Worm (Caenorhabditis elegans) whole organism, mixed stage, embryonic: ENCODE data around the gene col-156.

ENCODE experiments used
- ceh-83 ChIP-seq: fragments of 200-800 bp; sonication (Bioruptor generic); optimal IDR thresholded peaks from 2 replicates; lab custom pipeline; 2018; ENCODE audit warnings: mild to moderate bottlenecking, missing genetic modification characterization, missing compliant biosample characterization
- ces-1 ChIP-seq: fragments of 150-350 bp; optimal IDR thresholded peaks from 2 replicates; lab custom pipeline; 2014; ENCODE audit warnings: missing biosample characterization, missing genetic modification reagents, missing genetic modification characterization
- drap-1 ChIP-seq: fragments of 200-800 bp; sonication (Bioruptor generic); optimal IDR thresholded peaks from 3 replicates; lab custom pipeline; 2018; ENCODE audit warnings: mild to moderate bottlenecking, missing genetic modification characterization, missing compliant biosample characterization
- flh-1 ChIP-seq: fragments of 200-800 bp; sonication (Bioruptor generic); optimal IDR thresholded peaks from 2 replicates; lab custom pipeline; 2018; ENCODE audit warnings: mild to moderate bottlenecking, missing genetic modification characterization, moderate library complexity, missing compliant biosample characterization
- hlh-1 ChIP-seq: fragments of 150-350 bp; optimal IDR thresholded peaks from 2 replicates; lab custom pipeline; 2014; ENCODE audit warnings: missing biosample characterization, missing genetic modification reagents, missing genetic modification characterization
- mab-5 ChIP-seq: fragments of 150-350 bp; optimal IDR thresholded peaks from 2 replicates; lab custom pipeline; 2014; ENCODE audit warnings: missing biosample characterization, missing genetic modification characterization
- mep-1 ChIP-seq: fragments of 150-350 bp; optimal IDR thresholded peaks from 2 replicates; lab custom pipeline; 2017; ENCODE audit warnings: missing biosample characterization, missing genetic modification reagents, missing genetic modification characterization, inconsistent platforms
- nhr-12 ChIP-seq: fragments of 150-350 bp; optimal IDR thresholded peaks from 2 replicates; lab custom pipeline; 2014; ENCODE audit warnings: missing biosample characterization, missing genetic modification characterization
- nhr-237 ChIP-seq: fragments of 150-350 bp; optimal IDR thresholded peaks from 2 replicates; lab custom pipeline; 2014; ENCODE audit warnings: missing biosample characterization, missing genetic modification characterization
- nhr-76 ChIP-seq: sonication (generic microtip); optimal IDR thresholded peaks from 2 replicates; lab custom pipeline; 2017; ENCODE audit warnings: missing biosample characterization, missing genetic modification characterization
- pha-4 ChIP-seq: fragments of 150-350 bp; optimal IDR thresholded peaks from 2 replicates; lab custom pipeline; 2018; ENCODE audit warnings: missing biosample characterization, missing genetic modification reagents, missing genetic modification characterization
- unc-39 ChIP-seq: fragments of 150-350 bp; optimal IDR thresholded peaks from 2 replicates; lab custom pipeline; 2014; ENCODE audit warnings: missing biosample characterization, missing genetic modification characterization
- unc-62 ChIP-seq: fragments of 150-350 bp; optimal IDR thresholded peaks from 2 replicates; lab custom pipeline; 2014; ENCODE audit warnings: missing biosample characterization, missing genetic modification reagents, missing genetic modification characterization
- ztf-11 ChIP-seq: fragments of 150-350 bp; optimal IDR thresholded peaks from 2 replicates; lab custom pipeline; 2014; ENCODE audit warnings: missing biosample characterization, missing genetic modification characterization

ce11 chrV:11439202-11439601 is 11.0 kb downstream of the col-156 start:
- TF ChIP-seq ceh-83 (GFP tag; lab: Kevin White, UChicago) (no peak), drap-1 (no peak), hlh-1 (tag; lab: Kevin White, UChicago) (no peak), nhr-12 (tag; lab: Kevin White, UChicago) (no peak), mab-5 (tag; lab: Kevin White, UChicago) (no peak), ztf-11 (no peak), flh-1 (GFP tag; lab: Kevin White, UChicago) (no peak), pha-4 (no peak), unc-62 (no peak), nhr-237 (tag; lab: Kevin White, UChicago) (no peak), mep-1 (no peak), nhr-76 (no peak), unc-39 (tag; lab: Kevin White, UChicago) (no peak), ces-1 (GFP tag; lab: Kevin White, UChicago) (no peak)
